Fruit fly (Drosophila melanogaster) Kc167 (cell line): ENCODE results near the gene cyr.

Source experiments
- Myc ChIP-seq: fragments of >200 bp; optimal IDR thresholded peaks from 2 replicates; lab custom pipeline; 2017; ENCODE audit warnings: missing external identifiers
- h ChIP-seq: fragments of >200 bp; optimal IDR thresholded peaks from 3 replicates; lab custom pipeline; 2018; ENCODE audit warnings: missing external identifiers

dm6 chrX:8142067-8142462 lies 6.6 kb upstream of the cyr start, which contains the start of gene Smox:
- TF ChIP-seq Myc (lab: Kevin White, UChicago) (no peak), h (lab: Kevin White, UChicago) (no peak)
